Worm (Caenorhabditis elegans) whole organism, L4 larva: Measurements from ENCODE around the gene C06E1.1.

ENCODE experiments used
- D1046.2 ChIP-seq: fragments of 200-800 bp; sonication (Bioruptor generic); IDR thresholded peaks from 2 replicates; pipeline ENCODE4 v1.3.6; 2022; ENCODE audit warnings: missing genetic modification characterization, missing compliant biosample characterization
- F26F4.8 ChIP-seq: fragments of 200-800 bp; sonication (Bioruptor generic); conservative IDR thresholded peaks from 2 replicates; pipeline ENCODE4 v1.3.6; 2022; ENCODE audit warnings: missing genetic modification characterization, missing compliant biosample characterization
- F49E8.2 ChIP-seq: sonication (generic microtip); optimal IDR thresholded peaks from 2 replicates; lab custom pipeline; 2016; ENCODE audit warnings: missing compliant biosample characterization, mild to moderate bottlenecking, missing genetic modification characterization, borderline replicate concordance
- T20F7.1 ChIP-seq: fragments of 200-800 bp; sonication (Bioruptor generic); optimal IDR thresholded peaks from 2 replicates; lab custom pipeline; 2018; ENCODE audit warnings: mild to moderate bottlenecking, missing genetic modification characterization, missing compliant biosample characterization
- T26A8.4 ChIP-seq: fragments of 200-800 bp; sonication (Bioruptor generic); IDR thresholded peaks from 2 replicates; pipeline ENCODE4 v1.3.6; 2022; ENCODE audit warnings: missing genetic modification characterization, missing compliant biosample characterization
- Y48G9A.11 ChIP-seq: fragments of 200-800 bp; sonication (Bioruptor generic); IDR thresholded peaks from 2 replicates; pipeline ENCODE4 v1.3.6; 2022; ENCODE audit warnings: missing genetic modification reagents, missing genetic modification characterization, missing compliant biosample characterization
- ZK337.2 ChIP-seq: fragments of 200-800 bp; sonication (Bioruptor generic); IDR thresholded peaks from 2 replicates; pipeline ENCODE4 v1.3.6; 2022; ENCODE audit warnings: missing genetic modification reagents, missing genetic modification characterization, missing compliant biosample characterization
- aly-2 ChIP-seq: sonication (generic microtip); optimal IDR thresholded peaks from 2 replicates; lab custom pipeline; 2018; ENCODE audit warnings: missing biosample characterization, missing genetic modification characterization
- ceh-32 ChIP-seq: sonication (generic microtip); optimal IDR thresholded peaks from 2 replicates; lab custom pipeline; 2016; ENCODE audit warnings: mild to moderate bottlenecking, missing genetic modification characterization, missing compliant biosample characterization; ENCODE audit not compliant: poor library complexity
- ceh-62 ChIP-seq: sonication (generic microtip); optimal IDR thresholded peaks from 2 replicates; lab custom pipeline; 2017; ENCODE audit warnings: missing biosample characterization, missing genetic modification characterization
- ceh-82 ChIP-seq: sonication (generic microtip); optimal IDR thresholded peaks from 2 replicates; lab custom pipeline; 2017; ENCODE audit warnings: missing biosample characterization, missing genetic modification characterization
- ctbp-1 ChIP-seq: fragments of 200-800 bp; sonication (Bioruptor generic); IDR thresholded peaks from 2 replicates; pipeline ENCODE4 v1.3.6; 2022; ENCODE audit warnings: missing genetic modification reagents, missing genetic modification characterization, missing compliant biosample characterization
- daf-19 ChIP-seq: fragments of 200-800 bp; sonication (Bioruptor generic); conservative IDR thresholded peaks from 2 replicates; pipeline ENCODE4 v1.3.6; 2022; ENCODE audit warnings: missing genetic modification characterization, missing compliant biosample characterization
- dmd-8 ChIP-seq: fragments of 200-800 bp; sonication (Bioruptor generic); IDR thresholded peaks from 2 replicates; pipeline ENCODE4 v1.3.6; 2022; ENCODE audit warnings: missing genetic modification characterization, missing compliant biosample characterization
- dmd-9 ChIP-seq: fragments of 200-800 bp; sonication (Bioruptor generic); IDR thresholded peaks from 2 replicates; pipeline ENCODE4 v1.3.6; 2022; ENCODE audit warnings: missing genetic modification reagents, missing genetic modification characterization, missing compliant biosample characterization
- dpl-1 ChIP-seq: fragments of 150-350 bp; optimal IDR thresholded peaks from 2 replicates; lab custom pipeline; 2014; ENCODE audit warnings: missing biosample characterization, missing genetic modification reagents, missing genetic modification characterization
- duxl-1 ChIP-seq: sonication (generic microtip); optimal IDR thresholded peaks from 2 replicates; lab custom pipeline; 2016; ENCODE audit warnings: mild to moderate bottlenecking, missing genetic modification characterization, moderate library complexity, missing compliant biosample characterization; ENCODE audit not compliant: poor library complexity
- egl-27 ChIP-seq: sonication (generic microtip); optimal IDR thresholded peaks from 3 replicates; lab custom pipeline; 2017; ENCODE audit warnings: missing biosample characterization, missing genetic modification reagents, missing genetic modification characterization
- fkh-10 ChIP-seq: fragments of 150-350 bp; optimal IDR thresholded peaks from 2 replicates; lab custom pipeline; 2014; ENCODE audit warnings: missing biosample characterization, missing genetic modification reagents, missing genetic modification characterization
- fos-1 ChIP-seq: fragments of 150-350 bp; optimal IDR thresholded peaks from 2 replicates; lab custom pipeline; 2014; ENCODE audit warnings: missing biosample characterization, missing genetic modification characterization
- hlh-11 ChIP-seq: fragments of 200-800 bp; sonication (Bioruptor generic); optimal IDR thresholded peaks from 2 replicates; lab custom pipeline; 2018; ENCODE audit warnings: mild to moderate bottlenecking, missing genetic modification characterization, missing compliant biosample characterization
- hmg-1.1 ChIP-seq: fragments of 200-800 bp; sonication (Bioruptor generic); IDR thresholded peaks from 2 replicates; pipeline ENCODE4 v1.3.6; 2022; ENCODE audit warnings: missing genetic modification reagents, missing genetic modification characterization, missing compliant biosample characterization
- jun-1 ChIP-seq: fragments of 150-350 bp; optimal IDR thresholded peaks from 2 replicates; lab custom pipeline; 2014; ENCODE audit warnings: missing biosample characterization, missing genetic modification reagents, missing genetic modification characterization
- lim-7 ChIP-seq: fragments of 200-800 bp; sonication (Bioruptor generic); IDR thresholded peaks from 2 replicates; pipeline ENCODE4 v1.3.6; 2022; ENCODE audit warnings: missing genetic modification characterization, missing compliant biosample characterization
- lin-15B ChIP-seq: fragments of 150-350 bp; sonication (generic microtip); optimal IDR thresholded peaks from 3 replicates; lab custom pipeline; 2014; ENCODE audit warnings: missing biosample characterization, missing genetic modification characterization
- lin-39 ChIP-seq: fragments of 150-350 bp; optimal IDR thresholded peaks from 2 replicates; lab custom pipeline; 2014; ENCODE audit warnings: missing biosample characterization, missing genetic modification reagents, missing genetic modification characterization
- lir-3 ChIP-seq: sonication (generic microtip); optimal IDR thresholded peaks from 2 replicates; lab custom pipeline; 2016; ENCODE audit warnings: mild to moderate bottlenecking, missing genetic modification characterization, missing compliant biosample characterization
- lsy-2 ChIP-seq, 2 experiments: fragments of 150-350 bp in 1 of 2; sonication (generic microtip) in 1 of 2; optimal IDR thresholded peaks; 2 replicates each; lab custom pipeline; 2014 to 2017; ENCODE audit warnings: missing biosample characterization in 2 of 2, missing genetic modification characterization in 2 of 2
- mes-2 ChIP-seq: sonication (generic microtip); optimal IDR thresholded peaks from 2 replicates; lab custom pipeline; 2016; ENCODE audit warnings: missing genotype, mild to moderate bottlenecking, missing genetic modification characterization, missing compliant biosample characterization; ENCODE audit not compliant: poor library complexity, severe bottlenecking
- mxl-3 ChIP-seq: fragments of 200-800 bp; sonication (Bioruptor generic); optimal IDR thresholded peaks from 2 replicates; lab custom pipeline; 2018; ENCODE audit warnings: mild to moderate bottlenecking, missing genetic modification characterization, missing compliant biosample characterization
- nhr-102 ChIP-seq: sonication (generic microtip); optimal IDR thresholded peaks from 2 replicates; lab custom pipeline; 2016; ENCODE audit warnings: mild to moderate bottlenecking, missing genetic modification characterization, moderate library complexity, missing compliant biosample characterization
- nhr-237 ChIP-seq: sonication (generic microtip); optimal IDR thresholded peaks from 2 replicates; lab custom pipeline; 2017; ENCODE audit warnings: missing biosample characterization, missing genetic modification characterization
- nhr-25 ChIP-seq: sonication (generic microtip); optimal IDR thresholded peaks from 2 replicates; lab custom pipeline; 2017; ENCODE audit warnings: missing genetic modification characterization, mild to moderate bottlenecking, missing compliant biosample characterization, antibody characterized with exemption, moderate library complexity, borderline replicate concordance; ENCODE audit not compliant: insufficient read depth
- nhr-41 ChIP-seq: fragments of 200-800 bp; sonication (Bioruptor generic); IDR thresholded peaks from 2 replicates; pipeline ENCODE4 v1.3.6; 2022; ENCODE audit warnings: missing genetic modification reagents, missing genetic modification characterization, missing compliant biosample characterization
- nhr-42 ChIP-seq: fragments of 200-800 bp; sonication (Bioruptor generic); IDR thresholded peaks from 2 replicates; pipeline ENCODE4 v1.3.6; 2022; ENCODE audit warnings: missing genetic modification characterization, missing compliant biosample characterization
- nhr-48 ChIP-seq: sonication (generic microtip); optimal IDR thresholded peaks from 2 replicates; lab custom pipeline; 2016; ENCODE audit warnings: mild to moderate bottlenecking, missing genetic modification characterization, missing compliant biosample characterization
- nhr-6 ChIP-seq: fragments of 150-350 bp; optimal IDR thresholded peaks from 2 replicates; lab custom pipeline; 2014; ENCODE audit warnings: missing biosample characterization, missing genetic modification characterization
- nhr-76 ChIP-seq: fragments of 150-350 bp; optimal IDR thresholded peaks from 2 replicates; lab custom pipeline; 2014; ENCODE audit warnings: missing biosample characterization, missing genetic modification characterization
- nhr-77 ChIP-seq: fragments of 150-350 bp; optimal IDR thresholded peaks from 2 replicates; lab custom pipeline; 2014; ENCODE audit warnings: missing biosample characterization, missing genetic modification characterization
- pha-4 ChIP-seq, 2 experiments: fragments of 150-350 bp in 1 of 2; fragments of 200-800 bp in 1 of 2; sonication (Bioruptor generic) in 1 of 2; IDR thresholded peaks in 1 of 2; optimal IDR thresholded peaks in 1 of 2; 2 replicates each; pipeline versions ENCODE4 v1.3.6 to Lab custom; 2014 to 2022; ENCODE audit warnings: missing genetic modification characterization in 2 of 2, missing genetic modification reagents in 2 of 2, missing biosample characterization in 1 of 2, missing compliant biosample characterization in 1 of 2
- php-3 ChIP-seq: fragments of 200-800 bp; sonication (Bioruptor generic); IDR thresholded peaks from 2 replicates; pipeline ENCODE4 v1.3.6; 2022; ENCODE audit warnings: missing genetic modification reagents, missing genetic modification characterization, missing compliant biosample characterization
- pqm-1 ChIP-seq: sonication (generic microtip); optimal IDR thresholded peaks from 2 replicates; lab custom pipeline; 2017; ENCODE audit warnings: missing biosample characterization, missing genetic modification characterization
- skn-1 ChIP-seq: fragments of 150-350 bp; optimal IDR thresholded peaks from 2 replicates; lab custom pipeline; 2014; ENCODE audit warnings: missing biosample characterization, missing genetic modification characterization
- snpc-4 ChIP-seq: fragments of 150-350 bp; optimal IDR thresholded peaks from 2 replicates; lab custom pipeline; 2014; ENCODE audit warnings: missing biosample characterization, missing genetic modification characterization
- spr-1 ChIP-seq: sonication (generic microtip); optimal IDR thresholded peaks from 2 replicates; lab custom pipeline; 2016; ENCODE audit warnings: mild to moderate bottlenecking, missing genetic modification characterization, missing compliant biosample characterization
- tag-97 ChIP-seq: fragments of 200-800 bp; sonication (Bioruptor generic); IDR thresholded peaks from 2 replicates; pipeline ENCODE4 v1.3.6; 2022; ENCODE audit warnings: missing genetic modification characterization, missing compliant biosample characterization
- tra-1 ChIP-seq: fragments of 200-800 bp; sonication (Bioruptor generic); IDR thresholded peaks from 2 replicates; pipeline ENCODE4 v1.3.6; 2022; ENCODE audit warnings: missing genetic modification reagents, missing genetic modification characterization, missing compliant biosample characterization
- zag-1 ChIP-seq: fragments of 150-350 bp; optimal IDR thresholded peaks from 2 replicates; lab custom pipeline; 2014; ENCODE audit warnings: missing biosample characterization, missing genetic modification characterization
- zfp-3 ChIP-seq: fragments of 200-800 bp; sonication (Bioruptor generic); conservative IDR thresholded peaks from 2 replicates; pipeline ENCODE4 v1.3.6; 2022; ENCODE audit warnings: missing genetic modification reagents, missing genetic modification characterization, missing compliant biosample characterization
- zip-2 ChIP-seq: fragments of 150-350 bp; optimal IDR thresholded peaks from 2 replicates; lab custom pipeline; 2014; ENCODE audit warnings: missing biosample characterization, missing genetic modification characterization
- ztf-7 ChIP-seq: fragments of 150-350 bp; optimal IDR thresholded peaks from 2 replicates; lab custom pipeline; 2014; ENCODE audit warnings: missing biosample characterization, missing genetic modification characterization

C06E1.1 gene

ce11 chrIII:8650235-8650817 is 44.7 kb downstream of the C06E1.1 start, which contains the start of gene flp-23 (continued):
- TF ChIP-seq lsy-2 (tag; optimal IDR thresholded peaks at IDR 0.05; lab: Kevin White, UChicago) (peak in 1 of 2 experiments; percentile 50), nhr-237 (tag; lab: Kevin White, UChicago) (no peak), lir-3 (no peak), jun-1 (tag; lab: Kevin White, UChicago) (no peak), aly-2 (no peak), ceh-82 (tag; lab: Kevin White, UChicago) (no peak), zag-1 (no peak), ztf-7 (no peak), nhr-77 (tag; lab: Kevin White, UChicago) (no peak), nhr-6 (tag; lab: Kevin White, UChicago) (no peak), spr-1 (no peak), nhr-48 (tag; lab: Kevin White, UChicago) (no peak), pqm-1 (tag; lab: Kevin White, UChicago) (no peak), dpl-1 (no peak), lin-39 (tag; lab: Kevin White, UChicago) (no peak), nhr-76 (no peak), egl-27 (tag; lab: Kevin White, UChicago) (no peak), nhr-102 (tag; lab: Kevin White, UChicago) (no peak), hmg-1.1 (GFP tag; lab: Robert Waterston, UW) (peak; percentile 73), fos-1 (no peak), snpc-4 (tag; lab: Kevin White, UChicago) (no peak), pha-4 (GFP tag; IDR thresholded peaks at IDR 0.05; lab: Robert Waterston, UW) (peak; percentile 52; the same call in 1 of the 2 replicates), pha-4 (tag; optimal IDR thresholded peaks at IDR 0.05; lab: Kevin White, UChicago) (no peak), mes-2 (tag; lab: Kevin White, UChicago) (peak; percentile 73), F26F4.8 (GFP tag; lab: Robert Waterston, UW) (peak; percentile 68; the same call in 1 of the 2 replicates), php-3 (GFP tag; lab: Robert Waterston, UW) (no peak), F49E8.2 (tag; lab: Kevin White, UChicago) (no peak), skn-1 (tag; lab: Kevin White, UChicago) (no peak), zip-2 (tag; lab: Kevin White, UChicago) (no peak), lim-7 (GFP tag; lab: Robert Waterston, UW) (peak; percentile 72), ceh-62 (tag; lab: Kevin White, UChicago) (no peak), nhr-25 (tag; lab: Kevin White, UChicago) (no peak), daf-19 (GFP tag; lab: Robert Waterston, UW) (no peak), fkh-10 (no peak), ZK337.2 (no peak), zfp-3 (no peak), mxl-3 (no peak), ctbp-1 (GFP tag; lab: Robert Waterston, UW) (no peak), ceh-32 (tag; lab: Kevin White, UChicago) (no peak), duxl-1 (tag; lab: Kevin White, UChicago) (no peak), Y48G9A.11 (GFP tag; lab: Robert Waterston, UW) (no peak), T26A8.4 (peak; percentile 12; the same call in 1 of the 2 replicates), D1046.2 (GFP tag; lab: Robert Waterston, UW) (0 out of 2 replicates have a peak, but pooled peaks have one; percentile 58), nhr-41 (no peak), dmd-8 (no peak), tra-1 (GFP tag; lab: Robert Waterston, UW) (peak; percentile 44; the same call in 1 of the 2 replicates), tag-97 (GFP tag; lab: Robert Waterston, UW) (no peak), lin-15B (tag; lab: Kevin White, UChicago) (no peak), T20F7.1 (GFP tag; lab: Kevin White, UChicago) (no peak), hlh-11 (tag; lab: Kevin White, UChicago) (peak; percentile 31), nhr-42 (no peak), dmd-9 (GFP tag; lab: Robert Waterston, UW) (no peak)
